Worm (Caenorhabditis elegans): ENCODE measurements around the gene cnk-1.

cnk-1 gene

DNA sequence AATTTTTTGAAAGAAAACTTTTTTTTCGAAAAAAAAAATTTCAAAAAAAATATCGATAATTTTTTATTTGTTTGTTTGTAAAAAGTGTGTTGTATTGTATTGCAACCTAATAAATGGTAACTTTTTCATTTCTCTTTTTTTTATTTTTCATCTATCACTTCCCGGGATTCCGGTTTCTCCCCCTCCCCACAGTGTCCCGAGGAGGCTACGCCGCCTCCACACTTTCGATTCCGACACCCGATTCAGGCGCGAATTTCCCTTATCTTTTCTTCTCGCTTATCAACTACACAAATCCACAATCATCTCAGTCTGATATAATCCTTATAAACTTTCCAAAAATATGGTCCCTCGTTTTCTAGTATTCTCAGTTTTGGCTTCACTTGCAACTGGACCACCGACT, 16.5 kb upstream of the cnk-1 start, which contains the start of gene R01H10.4:
R01H10.4 (plus strand) TSS at position 236 of the 400 bp plus-strand sequence.
- no peak for TF ChIP-seq let-526 (GFP tag; IDR thresholded peaks at IDR 0.05)
- TF ChIP-seq nfya-1 (tag; optimal IDR thresholded peaks at IDR 0.05; ENCODE audit: borderline replicate concordance, insufficient read depth) = no peak

DNA sequence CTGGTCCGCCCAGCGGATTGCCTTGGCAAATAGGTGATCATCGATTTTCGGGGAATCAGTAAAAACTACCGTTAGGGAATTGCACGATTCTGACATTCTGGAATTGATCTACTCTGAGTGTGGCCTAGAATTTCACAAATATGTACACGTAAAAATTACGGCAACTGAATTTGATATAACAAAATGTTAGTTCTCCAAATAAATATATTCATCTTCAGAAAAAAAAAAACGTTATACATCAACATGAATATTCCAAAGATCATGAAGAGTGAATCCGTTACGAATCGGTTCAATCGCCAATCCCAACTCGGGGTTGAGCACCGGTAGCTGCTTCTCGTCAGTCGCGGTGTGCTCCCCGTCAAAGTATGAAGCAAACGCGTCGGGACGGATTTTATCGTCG, 12.4 kb upstream of the cnk-1 start, which contains the start of gene rip-1:
rip-1 (minus strand) TSS at position 101 of the 400 bp plus-strand sequence.
- no peak for TF ChIP-seq repo-1 (tag; optimal IDR thresholded peaks at IDR 0.05)
- no peak for TF ChIP-seq bed-1 (GFP tag; IDR thresholded peaks at IDR 0.05)
- TF ChIP-seq fkh-3 (tag; optimal IDR thresholded peaks at IDR 0.05) = no peak
- TF ChIP-seq B0035.1 (tag; optimal IDR thresholded peaks at IDR 0.05) = no peak
- no peak for TF ChIP-seq F22D6.2 (tag; optimal IDR thresholded peaks at IDR 0.05)
- no peak for TF ChIP-seq lin-35 (GFP tag; optimal IDR thresholded peaks at IDR 0.05)
- TF ChIP-seq Y56A3A.18 (GFP tag; IDR thresholded peaks at IDR 0.05) = no peak
- TF ChIP-seq bed-2 (GFP tag; IDR thresholded peaks at IDR 0.05) = no peak
- TF ChIP-seq K11D2.4 (GFP tag; IDR thresholded peaks at IDR 0.05) = no peak
- TF ChIP-seq xnd-1 (tag; optimal IDR thresholded peaks at IDR 0.05) = no peak
- TF ChIP-seq zfh-2 (GFP tag; conservative IDR thresholded peaks at IDR 0.05) = no peak
- no peak for TF ChIP-seq attf-6 (GFP tag; IDR thresholded peaks at IDR 0.05)

DNA sequence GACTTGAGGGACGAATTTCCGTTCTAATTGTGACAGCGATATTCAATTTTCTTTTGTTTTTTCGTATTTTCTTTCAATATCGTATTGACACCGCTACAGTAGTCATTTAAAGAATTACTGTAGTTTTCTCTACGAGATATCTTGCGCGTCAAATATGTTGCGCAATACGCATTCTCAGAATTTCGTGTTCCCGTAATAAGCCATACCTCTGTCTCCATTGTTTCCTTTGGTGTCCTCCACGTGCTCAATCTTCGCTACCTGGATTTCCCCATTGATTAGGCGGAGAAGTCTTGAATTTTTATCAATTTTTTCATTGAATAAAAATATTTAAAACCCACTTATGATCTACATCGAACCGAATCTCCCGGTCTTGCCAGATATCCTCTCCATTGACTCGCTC, 9.8 kb upstream of the cnk-1 start:
- TF ChIP-seq lsl-1 (GFP tag; optimal IDR thresholded peaks at IDR 0.05) (peak; percentile 11), F55B11.4 (tag; optimal IDR thresholded peaks at IDR 0.05; ENCODE audit: borderline replicate concordance, insufficient read depth) (no peak), egrh-3 (GFP tag; IDR thresholded peaks at IDR 0.05) (no peak), F37B4.10 (GFP tag; IDR thresholded peaks at IDR 0.05) (no peak), lin-26 (GFP tag; IDR thresholded peaks at IDR 0.05) (no peak)

DNA sequence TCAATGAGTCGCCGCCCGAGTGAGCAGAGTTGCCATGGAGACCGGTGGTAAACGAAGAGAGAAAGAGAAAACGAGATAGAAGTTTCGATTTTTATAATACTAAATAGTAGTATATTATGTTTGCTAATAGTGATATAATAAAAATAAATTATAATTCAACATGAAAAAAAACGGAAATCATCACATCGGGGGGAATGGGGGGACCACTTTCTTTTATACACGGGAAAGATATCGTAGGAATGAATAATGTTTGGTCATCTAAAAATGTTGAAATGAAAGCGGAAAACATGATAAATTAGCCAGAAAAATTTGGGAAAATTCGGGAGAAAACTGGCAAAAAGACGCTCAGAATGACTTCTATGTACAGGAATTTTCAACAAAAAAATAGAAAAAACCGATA, 9.4 kb upstream of the cnk-1 start, which contains the start of gene bbs-5:
bbs-5 (minus strand) TSS at position 101 of the 400 bp plus-strand sequence.
- TF ChIP-seq ceh-91 (GFP tag; IDR thresholded peaks at IDR 0.05) (no peak), aptf-2 (GFP tag; conservative IDR thresholded peaks at IDR 0.05) (no peak), hmg-20 (GFP tag; IDR thresholded peaks at IDR 0.05) (no peak), sdz-38 (tag; optimal IDR thresholded peaks at IDR 0.05) (no peak), nhr-80 (tag; optimal IDR thresholded peaks at IDR 0.05) (no peak), madf-6 (GFP tag; IDR thresholded peaks at IDR 0.05) (no peak)

DNA sequence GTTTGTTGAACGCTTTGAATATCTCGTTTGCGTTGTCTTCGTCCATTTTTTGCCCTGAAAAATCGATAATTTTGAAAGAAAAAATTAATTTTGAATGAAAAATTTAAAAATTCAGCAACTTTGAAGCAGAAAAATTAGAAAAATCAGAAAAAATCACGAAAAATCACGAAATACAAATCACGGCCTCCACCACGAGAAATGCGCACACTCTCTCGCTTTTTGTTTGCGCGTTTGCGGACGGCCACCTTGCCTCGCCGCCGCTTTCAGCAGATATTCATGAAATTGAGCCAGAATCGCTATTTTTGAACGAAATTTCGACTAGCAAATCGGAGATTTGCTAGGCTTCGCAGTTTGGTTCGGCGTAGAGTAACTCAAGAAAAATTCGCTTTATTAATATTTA, 4.2 kb upstream of the cnk-1 start, which contains the start of gene inpp-4B:
inpp-4B (minus strand) TSS at position 54 of the 400 bp plus-strand sequence.
- TF ChIP-seq mcd-1 (GFP tag; IDR thresholded peaks at IDR 0.05) = peak; percentile 58
- TF ChIP-seq ztf-18 (tag; optimal IDR thresholded peaks at IDR 0.05) = peak; percentile 85
- peak; percentile 17; the same call in 1 of the 2 replicates for TF ChIP-seq dox-1 (GFP tag; IDR thresholded peaks at IDR 0.05)

DNA sequence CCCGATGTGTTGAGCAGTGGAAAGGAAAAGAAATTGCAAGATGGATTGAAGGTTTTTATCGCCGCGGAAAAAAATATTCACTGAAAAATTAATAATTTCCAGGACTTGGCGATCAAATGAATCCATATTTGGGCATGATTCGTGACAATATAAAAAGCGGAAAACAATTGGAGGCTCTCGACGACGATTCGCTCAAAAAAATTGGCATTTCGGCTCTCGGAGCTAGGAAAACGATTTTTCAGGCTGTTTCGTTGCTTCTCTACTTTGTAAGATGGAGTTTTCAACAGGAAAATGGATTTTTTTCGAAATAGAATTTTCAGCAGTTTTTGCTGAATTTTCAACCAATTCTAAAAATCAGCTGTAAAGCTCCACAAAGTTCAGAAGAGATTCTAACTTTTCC, 750 bp downstream of the cnk-1 start:
- TF ChIP-seq hlh-26 (GFP tag; conservative IDR thresholded peaks at IDR 0.05) (no peak), ceh-58 (GFP tag; IDR thresholded peaks at IDR 0.05) (no peak), nhr-27 (tag; optimal IDR thresholded peaks at IDR 0.05) (no peak), die-1 (tag; optimal IDR thresholded peaks at IDR 0.05) (no peak), fkh-3 (tag; optimal IDR thresholded peaks at IDR 0.05) (no peak), xnd-1 (tag; optimal IDR thresholded peaks at IDR 0.05) (no peak)

All from whole organism, young adult.